Worm (Caenorhabditis elegans) whole organism, L3 larva: Measurements from ENCODE around the gene srh-18.

Experiments used
- egl-27 ChIP-seq: sonication (generic microtip); optimal IDR thresholded peaks from 4 replicates; lab custom pipeline; 2017; ENCODE audit warnings: missing biosample characterization, missing genetic modification reagents, missing genetic modification characterization
- egl-5 ChIP-seq: fragments of 150-350 bp; optimal IDR thresholded peaks from 2 replicates; lab custom pipeline; 2017; ENCODE audit warnings: missing biosample characterization, missing genetic modification reagents, missing genetic modification characterization, inconsistent platforms
- elt-1 ChIP-seq: fragments of 150-350 bp; optimal IDR thresholded peaks from 2 replicates; lab custom pipeline; 2014; ENCODE audit warnings: missing biosample characterization, missing genetic modification characterization
- elt-3 ChIP-seq, 3 experiments: fragments of 150-350 bp in 1 of 3; sonication (generic microtip) in 2 of 3; optimal IDR thresholded peaks; 2 replicates in 2 of 3; 4 replicates in 1 of 3; lab custom pipeline; 2014 to 2017; ENCODE audit warnings: missing biosample characterization in 3 of 3, missing genetic modification characterization in 3 of 3
- fkh-10 ChIP-seq: sonication (generic microtip); optimal IDR thresholded peaks from 2 replicates; lab custom pipeline; 2017; ENCODE audit warnings: missing biosample characterization, missing genetic modification reagents, missing genetic modification characterization
- jun-1 ChIP-seq: fragments of 150-350 bp; optimal IDR thresholded peaks from 2 replicates; lab custom pipeline; 2014; ENCODE audit warnings: missing biosample characterization, missing genetic modification reagents, missing genetic modification characterization
- mdl-1 ChIP-seq: fragments of 150-350 bp; optimal IDR thresholded peaks from 2 replicates; lab custom pipeline; 2014; ENCODE audit warnings: missing biosample characterization, missing genetic modification characterization
- pha-4 ChIP-seq: fragments of 150-350 bp; optimal IDR thresholded peaks from 2 replicates; lab custom pipeline; 2014; ENCODE audit warnings: missing biosample characterization, missing genetic modification reagents, missing genetic modification characterization
- unc-62 ChIP-seq: fragments of 150-350 bp; sonication (generic microtip); optimal IDR thresholded peaks from 4 replicates; lab custom pipeline; 2014; ENCODE audit warnings: missing biosample characterization, missing genetic modification reagents, missing genetic modification characterization
- ztf-11 ChIP-seq: fragments of 150-350 bp; optimal IDR thresholded peaks from 2 replicates; lab custom pipeline; 2014; ENCODE audit warnings: missing biosample characterization, missing genetic modification characterization
- ztf-4 ChIP-seq: fragments of 150-350 bp; optimal IDR thresholded peaks from 2 replicates; lab custom pipeline; 2014; ENCODE audit warnings: missing biosample characterization, missing genetic modification characterization

- no peak for TF ChIP-seq fkh-10
- no peak for TF ChIP-seq egl-27 (tag; lab: Kevin White, UChicago)
- TF ChIP-seq ztf-4 (tag; lab: Kevin White, UChicago): no peak
- TF ChIP-seq ztf-11: no peak
- TF ChIP-seq unc-62 (GFP tag; lab: Kevin White, UChicago): peak; percentile 87
- no peak for TF ChIP-seq egl-5 (tag; lab: Kevin White, UChicago)
- no peak for TF ChIP-seq elt-3 (tag; optimal IDR thresholded peaks at IDR 0.05; lab: Kevin White, UChicago)
- TF ChIP-seq jun-1 (tag; lab: Kevin White, UChicago): no peak
- TF ChIP-seq pha-4 (tag; lab: Kevin White, UChicago): no peak
- TF ChIP-seq mdl-1: no peak
- TF ChIP-seq elt-1 (tag; lab: Kevin White, UChicago): peak; percentile 77
Observed at ce11 chrV:13351773-13352172, 33.5 kb downstream of the srh-18 start.
